Worm (Caenorhabditis elegans) whole organism, late embryonic: Measurements from ENCODE around the gene R05G9.5.

Source experiments
- ceh-24 ChIP-seq: sonication (generic microtip); optimal IDR thresholded peaks from 2 replicates; lab custom pipeline; 2016; ENCODE audit warnings: mild to moderate bottlenecking, missing genetic modification characterization, missing compliant biosample characterization
- fkh-6 ChIP-seq: sonication (generic microtip); optimal IDR thresholded peaks from 2 replicates; lab custom pipeline; 2016; ENCODE audit warnings: missing genetic modification characterization, missing compliant biosample characterization
- pax-1 ChIP-seq: fragments of 150-350 bp; optimal IDR thresholded peaks from 2 replicates; lab custom pipeline; 2014; ENCODE audit warnings: missing biosample characterization, missing genetic modification characterization
- sox-4 ChIP-seq: sonication (generic microtip); optimal IDR thresholded peaks from 2 replicates; lab custom pipeline; 2017; ENCODE audit warnings: mild to moderate bottlenecking, missing genetic modification characterization, inconsistent platforms, missing compliant biosample characterization

DNA sequence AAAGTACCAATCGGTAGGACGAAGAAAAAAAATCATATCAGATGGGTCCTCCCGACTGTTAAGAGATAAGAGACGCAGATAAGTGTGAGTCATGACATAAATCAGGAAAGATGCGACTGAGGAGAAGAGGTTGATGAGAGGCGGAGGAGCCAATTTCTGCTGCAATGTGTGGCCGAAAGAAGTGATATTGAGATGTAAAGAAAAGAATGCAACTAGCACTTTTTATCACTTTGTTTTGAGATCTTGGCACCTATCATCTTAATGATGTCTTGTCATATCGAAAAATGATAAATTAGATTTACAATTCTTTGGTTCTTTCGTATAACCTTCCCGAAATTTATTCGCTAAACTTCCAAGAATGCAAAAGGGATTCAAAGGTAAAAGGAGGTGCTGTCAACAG lies 18.0 kb downstream of the R05G9.5 start, which contains the start of gene del-10:
- TF ChIP-seq ceh-24 (tag; lab: Kevin White, UChicago): no peak
- no peak for TF ChIP-seq sox-4 (tag; lab: Kevin White, UChicago)
- no peak for TF ChIP-seq fkh-6
- TF ChIP-seq pax-1: no peak
